Worm (Caenorhabditis elegans): ENCODE results near the gene sams-1.

DNA sequence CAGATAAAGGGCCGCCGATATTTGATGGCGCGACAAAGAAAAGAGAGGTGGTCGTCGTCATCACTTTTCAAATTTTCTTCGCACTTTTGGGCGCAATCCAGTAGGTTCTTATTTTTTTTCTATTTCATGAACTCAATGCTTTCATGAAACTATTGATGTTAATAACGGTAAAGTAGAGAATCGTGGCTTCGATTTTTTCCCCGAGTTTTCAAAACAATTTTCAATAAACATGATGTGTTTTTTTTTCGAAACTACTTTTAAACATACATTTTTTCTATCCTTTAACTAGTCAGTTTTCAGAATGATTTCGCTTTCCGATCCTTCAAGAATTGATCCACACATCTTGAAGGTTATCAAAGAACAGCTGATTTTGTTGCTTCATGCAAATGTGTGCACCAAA is 20.1 kb downstream of the sams-1 start, which contains the start of gene C49F5.5:
- TF ChIP-seq ref-1 (GFP tag; conservative IDR thresholded peaks at IDR 0.05) (no peak), med-1 (GFP tag; optimal IDR thresholded peaks at IDR 0.05; ENCODE audit: insufficient read depth) (no peak), cog-1 (tag; optimal IDR thresholded peaks at IDR 0.05) (no peak), ztf-23 (GFP tag; IDR thresholded peaks at IDR 0.05) (no peak), flt-1 (GFP tag; IDR thresholded peaks at IDR 0.05) (no peak)

Measured in whole organism, midembryonic.